Worm (Caenorhabditis elegans) whole organism, mixed stage, embryonic: ENCODE results near the gene mam-6.

ENCODE experiments used
- M03D4.4 ChIP-seq: sonication (generic microtip); optimal IDR thresholded peaks from 2 replicates; lab custom pipeline; 2017; ENCODE audit warnings: mild to moderate bottlenecking, missing genetic modification characterization, missing compliant biosample characterization
- ces-1 ChIP-seq: fragments of 150-350 bp; optimal IDR thresholded peaks from 2 replicates; lab custom pipeline; 2014; ENCODE audit warnings: missing biosample characterization, missing genetic modification reagents, missing genetic modification characterization
- cnd-1 ChIP-seq: fragments of 200-800 bp; sonication (Bioruptor generic); optimal IDR thresholded peaks from 2 replicates; lab custom pipeline; 2018; ENCODE audit warnings: mild to moderate bottlenecking, missing genetic modification characterization, missing compliant biosample characterization
- elt-1 ChIP-seq: sonication (generic microtip); optimal IDR thresholded peaks from 2 replicates; lab custom pipeline; 2017; ENCODE audit warnings: missing genetic modification characterization, mild to moderate bottlenecking, missing compliant biosample characterization, antibody characterized with exemption, moderate library complexity, borderline replicate concordance; ENCODE audit not compliant: insufficient read depth
- nhr-28 ChIP-seq: fragments of 150-350 bp; optimal IDR thresholded peaks from 2 replicates; lab custom pipeline; 2014; ENCODE audit warnings: missing biosample characterization, missing genetic modification characterization
- nhr-76 ChIP-seq: sonication (generic microtip); optimal IDR thresholded peaks from 2 replicates; lab custom pipeline; 2017; ENCODE audit warnings: missing biosample characterization, missing genetic modification characterization
- zip-8 ChIP-seq: fragments of 150-350 bp; optimal IDR thresholded peaks from 2 replicates; lab custom pipeline; 2014; ENCODE audit warnings: missing biosample characterization, missing genetic modification characterization

The mam-6 gene

ce11 chrX:15026008-15026407 is 43.1 kb downstream of the mam-6 start, which contains the start of gene seb-3:
Gene seb-3, plus strand, starts transcription at chrX:15026308.
- TF ChIP-seq elt-1 (tag; lab: Kevin White, UChicago) (no peak), ces-1 (GFP tag; lab: Kevin White, UChicago) (no peak), nhr-28 (tag; lab: Kevin White, UChicago) (no peak), nhr-76 (no peak), cnd-1 (tag; lab: Kevin White, UChicago) (no peak), M03D4.4 (tag; lab: Kevin White, UChicago) (no peak), zip-8 (tag; lab: Kevin White, UChicago) (no peak)
